Worm (Caenorhabditis elegans): ENCODE measurements around the gene F58A6.2.
"Not testable (repeated sequence)": the region's sequence is repeated elsewhere in the genome, so short reads cannot be mapped to it uniquely, and the experiment has no call there.

The F58A6.2 gene

DNA sequence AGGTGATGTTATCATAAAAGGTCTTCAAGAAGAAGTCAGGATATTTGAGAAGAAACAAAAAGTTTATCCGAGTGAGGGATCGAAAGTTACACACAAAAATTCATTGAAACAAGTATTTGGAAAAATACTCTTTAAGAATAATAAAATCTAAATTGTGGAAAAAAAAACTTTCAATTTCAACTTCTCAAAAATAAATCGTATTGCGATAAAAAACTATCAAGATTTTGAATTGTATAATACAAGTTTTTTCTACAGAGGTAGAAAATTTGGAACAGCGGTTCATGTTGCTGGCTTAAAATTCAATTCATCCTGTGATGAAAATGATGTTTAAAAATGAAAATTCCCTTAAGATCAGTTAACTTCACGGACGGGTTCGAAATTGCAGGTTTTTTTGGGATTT lies 24.4 kb upstream of the F58A6.2 start, which contains the start of gene F09C12.8:
F09C12.8 (plus strand) TSS at position 301 of the 400 bp plus-strand sequence.
- TF ChIP-seq jun-1 (tag; optimal IDR thresholded peaks at IDR 0.05) (no peak), zag-1 (tag; optimal IDR thresholded peaks at IDR 0.05) (no peak), hmg-11 (tag; optimal IDR thresholded peaks at IDR 0.05) (no peak), tbx-2 (tag; optimal IDR thresholded peaks at IDR 0.05) (no peak), elt-3 (tag; optimal IDR thresholded peaks at IDR 0.05) (no peak), aly-2 (tag; optimal IDR thresholded peaks at IDR 0.05) (no peak), lin-39 (tag; optimal IDR thresholded peaks at IDR 0.05) (no peak), unc-62 (GFP tag; optimal IDR thresholded peaks at IDR 0.05) (no peak), ama-1 (optimal IDR thresholded peaks at IDR 0.05) (no peak)

DNA sequence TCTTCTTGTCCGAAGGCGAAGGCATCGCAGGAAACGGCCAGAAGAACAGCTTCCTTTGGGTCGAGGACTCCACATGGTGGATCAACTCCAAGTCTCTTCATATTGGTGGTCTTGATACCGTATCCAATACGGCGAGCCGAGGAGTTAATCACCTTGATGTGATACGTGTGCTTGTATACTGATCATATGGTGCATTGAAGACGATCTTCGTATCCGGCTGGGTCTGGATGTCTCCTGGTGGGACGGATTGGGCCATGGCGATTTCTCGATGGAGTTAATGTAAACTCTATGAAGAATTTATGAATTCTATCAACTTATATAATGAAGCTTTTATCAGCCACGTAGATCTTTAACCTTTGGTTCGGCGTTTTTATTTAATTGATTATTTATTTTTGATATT lies 21.3 kb upstream of the F58A6.2 start, which contains the start of gene msp-74:
msp-74 (minus strand) TSS at position 101 of the 400 bp plus-strand sequence.
- TF ChIP-seq pqm-1, ceh-82, fos-1 (tag; optimal IDR thresholded peaks at IDR 0.05): not testable (repeated sequence)

DNA sequence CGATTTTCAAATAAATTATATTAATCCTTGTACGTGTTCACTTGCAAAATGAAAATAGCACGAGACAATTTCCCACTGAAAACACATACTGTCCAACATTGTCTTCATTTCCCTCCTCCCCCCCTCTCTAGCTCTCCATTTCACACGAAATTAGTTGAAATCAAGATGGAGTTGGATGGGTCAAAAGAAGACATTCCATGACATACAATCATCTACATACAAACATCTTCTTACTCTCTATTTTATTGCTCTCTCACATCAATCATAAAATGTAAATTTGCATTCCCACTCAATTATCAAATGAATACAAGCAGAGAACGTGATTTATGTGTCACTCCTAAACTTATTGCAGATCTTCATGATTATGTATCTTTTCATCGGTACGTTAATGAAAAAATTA lies 20.8 kb upstream of the F58A6.2 start, which contains the start of gene srsy-1:
srsy-1 (plus strand) TSS at position 301 of the 400 bp plus-strand sequence.
- TF ChIP-seq snpc-4 (tag; optimal IDR thresholded peaks at IDR 0.05) (no peak), tbx-2 (tag; optimal IDR thresholded peaks at IDR 0.05) (no peak), fos-1 (tag; optimal IDR thresholded peaks at IDR 0.05) (no peak), ceh-16 (tag; optimal IDR thresholded peaks at IDR 0.05) (no peak), nhr-67 (tag; optimal IDR thresholded peaks at IDR 0.05) (no peak), elt-2 (tag; optimal IDR thresholded peaks at IDR 0.05) (no peak), mml-1 (tag; optimal IDR thresholded peaks at IDR 0.05) (no peak), egl-5 (tag; optimal IDR thresholded peaks at IDR 0.05) (no peak), ztf-11 (tag; optimal IDR thresholded peaks at IDR 0.05) (no peak), nhr-237 (tag; optimal IDR thresholded peaks at IDR 0.05) (no peak), nhr-25 (tag; optimal IDR thresholded peaks at IDR 0.05) (no peak), nhr-77 (tag; optimal IDR thresholded peaks at IDR 0.05) (no peak), nhr-43 (tag; optimal IDR thresholded peaks at IDR 0.05; ENCODE audit: poor library complexity, severe bottlenecking) (no peak), egl-27 (tag; optimal IDR thresholded peaks at IDR 0.05) (no peak), unc-39 (tag; optimal IDR thresholded peaks at IDR 0.05) (no peak), skn-1 (tag; optimal IDR thresholded peaks at IDR 0.05) (no peak), elt-1 (tag; optimal IDR thresholded peaks at IDR 0.05) (no peak), jun-1 (tag; optimal IDR thresholded peaks at IDR 0.05) (no peak)

DNA sequence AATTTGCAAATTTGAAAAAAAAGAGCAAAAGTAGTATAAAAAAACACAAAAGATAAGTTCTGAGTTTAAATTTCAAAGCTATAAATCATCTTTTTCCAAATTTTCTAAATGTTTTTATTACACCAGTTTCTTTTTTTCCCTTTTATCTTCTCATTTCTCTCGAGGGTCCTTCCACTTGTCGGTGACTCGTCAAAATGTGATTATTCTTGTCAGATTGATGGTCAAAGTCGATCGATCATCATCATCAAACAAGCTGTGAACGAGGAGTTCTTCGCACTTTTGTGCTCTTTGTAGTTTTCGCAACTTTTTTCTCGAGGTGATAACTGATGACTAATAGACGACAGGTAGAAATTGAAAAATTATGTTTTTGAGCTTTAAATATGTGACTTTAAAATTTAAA lies 15.9 kb upstream of the F58A6.2 start:
- TF ChIP-seq elt-1 (tag; optimal IDR thresholded peaks at IDR 0.05) (no peak), unc-62 (GFP tag; optimal IDR thresholded peaks at IDR 0.05) (peak; percentile 72)

DNA sequence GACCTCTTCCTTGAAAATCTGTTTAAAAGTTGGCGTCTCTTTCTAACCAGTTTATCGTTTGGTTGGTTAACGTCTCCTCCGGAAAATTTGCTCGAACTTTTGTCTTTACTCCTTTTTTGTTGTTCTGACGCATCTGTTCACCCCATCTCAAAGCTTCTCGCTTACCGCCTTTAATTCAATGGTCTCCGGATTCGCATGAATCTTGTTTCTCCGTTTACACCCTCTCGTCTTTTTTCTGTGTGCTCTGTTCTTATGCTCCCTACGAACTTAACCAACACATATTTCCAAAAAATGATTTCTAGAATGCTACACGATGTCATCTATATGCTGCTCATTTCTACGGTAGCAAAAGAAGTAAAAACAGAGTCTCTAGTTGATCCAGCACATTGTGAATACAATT lies 6.4 kb upstream of the F58A6.2 start, which contains the start of gene lgc-56:
lgc-56 (plus strand) TSS at position 301 of the 400 bp plus-strand sequence.
- TF ChIP-seq ceh-16 (tag; optimal IDR thresholded peaks at IDR 0.05): no peak
- TF ChIP-seq ama-1 (optimal IDR thresholded peaks at IDR 0.05): no peak
- TF ChIP-seq mdl-1 (tag; optimal IDR thresholded peaks at IDR 0.05): no peak
- no peak for TF ChIP-seq R02D3.7 (tag; optimal IDR thresholded peaks at IDR 0.05)
- TF ChIP-seq snpc-4 (tag; optimal IDR thresholded peaks at IDR 0.05): no peak
- TF ChIP-seq sea-2 (GFP tag; optimal IDR thresholded peaks at IDR 0.05): no peak
- TF ChIP-seq pha-4 (tag; optimal IDR thresholded peaks at IDR 0.05): no peak
- no peak for TF ChIP-seq elt-3 (tag; optimal IDR thresholded peaks at IDR 0.05)

DNA sequence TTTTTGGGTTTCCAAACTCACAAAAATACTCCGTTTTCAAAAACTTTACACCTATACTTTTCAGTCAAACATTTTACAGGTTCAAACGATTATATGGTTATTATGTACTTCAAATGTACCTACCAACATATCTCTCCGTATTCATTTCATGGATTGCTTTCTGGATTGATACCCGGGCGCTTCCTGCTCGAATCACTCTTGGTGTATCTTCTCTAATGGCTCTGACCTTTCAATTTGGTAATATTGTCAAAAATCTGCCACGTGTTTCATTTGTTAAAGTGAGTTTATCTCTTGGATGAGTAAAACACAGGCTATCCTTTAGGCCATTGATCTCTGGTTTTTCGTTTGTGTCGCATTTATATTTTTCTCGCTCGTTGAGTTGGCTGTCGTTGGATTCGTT lies 4.7 kb upstream of the F58A6.2 start:
- TF ChIP-seq skn-1 (tag; optimal IDR thresholded peaks at IDR 0.05): no peak
- no peak for TF ChIP-seq egl-5 (tag; optimal IDR thresholded peaks at IDR 0.05)
- no peak for TF ChIP-seq ZK546.5 (tag; optimal IDR thresholded peaks at IDR 0.05)

Measured in whole organism, L3 larva.